Worm (Caenorhabditis elegans) whole organism, midembryonic: ENCODE data around the gene srw-22.

ENCODE experiments used
- T22C8.4 ChIP-seq: fragments of 200-800 bp; sonication (Bioruptor generic); IDR thresholded peaks from 2 replicates; pipeline ENCODE4 v1.3.6; 2022; ENCODE audit warnings: missing genetic modification characterization, missing compliant biosample characterization
- flt-1 ChIP-seq: fragments of 200-800 bp; sonication (Bioruptor generic); IDR thresholded peaks from 2 replicates; pipeline ENCODE4 v1.3.6; 2022; ENCODE audit warnings: missing genetic modification characterization, missing compliant biosample characterization
- klf-2 ChIP-seq: fragments of 200-800 bp; sonication (Bioruptor generic); conservative IDR thresholded peaks from 2 replicates; pipeline ENCODE4 v1.3.6; 2022; ENCODE audit warnings: missing genetic modification reagents, missing genetic modification characterization, missing compliant biosample characterization
- ref-1 ChIP-seq: fragments of 200-800 bp; sonication (Bioruptor generic); conservative IDR thresholded peaks from 2 replicates; pipeline ENCODE4 v1.3.6; 2022; ENCODE audit warnings: missing genetic modification reagents, missing genetic modification characterization, missing compliant biosample characterization
- ztf-23 ChIP-seq: fragments of 200-800 bp; sonication (Bioruptor generic); IDR thresholded peaks from 2 replicates; pipeline ENCODE4 v1.3.6; 2022; ENCODE audit warnings: missing genetic modification reagents, missing genetic modification characterization, missing compliant biosample characterization

- TF ChIP-seq ztf-23 (GFP tag; lab: Robert Waterston, UW) (no peak), flt-1 (GFP tag; lab: Robert Waterston, UW) (no peak), T22C8.4 (no peak), klf-2 (GFP tag; lab: Robert Waterston, UW) (no peak), ref-1 (GFP tag; lab: Robert Waterston, UW) (no peak)
These were observed 47.6 kb downstream of the srw-22 start, which contains the start of the genes srt-22 and nhr-246 for ce11 chrV:15315827-15316527.
